Worm (Caenorhabditis elegans) whole organism, L1 larva: ENCODE data around the gene oac-40.

ENCODE experiments used
- C04F5.9 ChIP-seq: sonication (generic microtip); optimal IDR thresholded peaks from 2 replicates; lab custom pipeline; 2016; ENCODE audit warnings: missing genetic modification characterization, missing compliant biosample characterization
- C34B4.2 ChIP-seq: sonication (generic microtip); optimal IDR thresholded peaks from 2 replicates; lab custom pipeline; 2017; ENCODE audit warnings: mild to moderate bottlenecking, missing genetic modification characterization, missing compliant biosample characterization
- F16B12.6 ChIP-seq: fragments of 150-350 bp; optimal IDR thresholded peaks from 2 replicates; lab custom pipeline; 2014; ENCODE audit warnings: missing biosample characterization, missing genetic modification characterization
- Y116A8C.19 ChIP-seq: sonication (generic microtip); optimal IDR thresholded peaks from 2 replicates; lab custom pipeline; 2016; ENCODE audit warnings: missing compliant biosample characterization, missing genetic modification characterization, borderline replicate concordance
- blmp-1 ChIP-seq: fragments of 150-350 bp; optimal IDR thresholded peaks from 2 replicates; lab custom pipeline; 2014; ENCODE audit warnings: missing biosample characterization, missing genetic modification characterization
- ceh-8 ChIP-seq: fragments of 200-800 bp; sonication (Bioruptor generic); optimal IDR thresholded peaks from 2 replicates; lab custom pipeline; 2018; ENCODE audit warnings: mild to moderate bottlenecking, missing genetic modification characterization, moderate library complexity, missing compliant biosample characterization
- ceh-90 ChIP-seq: sonication (generic microtip); optimal IDR thresholded peaks from 2 replicates; lab custom pipeline; 2016; ENCODE audit warnings: missing genetic modification characterization, missing compliant biosample characterization
- ces-1 ChIP-seq: fragments of 150-350 bp; optimal IDR thresholded peaks from 2 replicates; lab custom pipeline; 2014; ENCODE audit warnings: missing biosample characterization, missing genetic modification reagents, missing genetic modification characterization
- dsc-1 ChIP-seq: sonication (generic microtip); optimal IDR thresholded peaks from 2 replicates; lab custom pipeline; 2016; ENCODE audit warnings: mild to moderate bottlenecking, missing genetic modification characterization, missing compliant biosample characterization
- efl-1 ChIP-seq, 4 experiments: fragments of 150-350 bp; optimal IDR thresholded peaks in 3 of 4; peaks in 1 of 4; 1 replicate in 1 of 4; 2 replicates in 3 of 4; lab custom pipeline; 2014; ENCODE audit warnings: missing biosample characterization in 2 of 4, missing genetic modification characterization in 2 of 4, missing genetic modification reagents in 2 of 4
- elt-2 ChIP-seq: sonication (generic microtip); optimal IDR thresholded peaks from 2 replicates; lab custom pipeline; 2016; ENCODE audit warnings: missing genetic modification characterization, mild to moderate bottlenecking, inconsistent platforms, missing compliant biosample characterization, missing genetic modification reagents
- elt-3 ChIP-seq, 6 experiments: fragments of 150-350 bp in 1 of 6; sonication (generic microtip); optimal IDR thresholded peaks; 2 replicates each; lab custom pipeline; 2017 to 2018; ENCODE audit warnings: missing biosample characterization in 6 of 6, missing genetic modification characterization in 6 of 6, inconsistent platforms in 1 of 6
- ets-5 ChIP-seq: fragments of 200-800 bp; sonication (Bioruptor generic); IDR thresholded peaks from 2 replicates; pipeline ENCODE4 v1.3.6; 2022; ENCODE audit warnings: missing genetic modification characterization, missing compliant biosample characterization
- fkh-8 ChIP-seq: sonication (generic microtip); optimal IDR thresholded peaks from 2 replicates; lab custom pipeline; 2016; ENCODE audit warnings: mild to moderate bottlenecking, missing genetic modification characterization, missing compliant biosample characterization
- hlh-17 ChIP-seq: fragments of 200-800 bp; sonication (Bioruptor generic); optimal IDR thresholded peaks from 2 replicates; lab custom pipeline; 2018; ENCODE audit warnings: missing genetic modification characterization, mild to moderate bottlenecking, missing compliant biosample characterization, moderate library complexity, borderline replicate concordance
- hlh-4 ChIP-seq: sonication (generic microtip); optimal IDR thresholded peaks from 2 replicates; lab custom pipeline; 2016; ENCODE audit warnings: mild to moderate bottlenecking, missing genetic modification characterization, missing compliant biosample characterization
- hpl-2 ChIP-seq: fragments of 150-350 bp; optimal IDR thresholded peaks from 2 replicates; lab custom pipeline; 2014; ENCODE audit warnings: missing biosample characterization, missing genetic modification reagents, missing genetic modification characterization
- irx-1 ChIP-seq: sonication (generic microtip); optimal IDR thresholded peaks from 2 replicates; lab custom pipeline; 2016; ENCODE audit warnings: missing genetic modification characterization, missing compliant biosample characterization
- lin-14 ChIP-seq: fragments of 200-800 bp; sonication (Bioruptor generic); optimal IDR thresholded peaks from 2 replicates; lab custom pipeline; 2018; ENCODE audit warnings: mild to moderate bottlenecking, missing genetic modification characterization, moderate library complexity, missing compliant biosample characterization
- lin-15B ChIP-seq: fragments of 150-350 bp; sonication (generic microtip); optimal IDR thresholded peaks from 3 replicates; lab custom pipeline; 2014; ENCODE audit warnings: missing biosample characterization, missing genetic modification characterization
- lin-35 ChIP-seq, 2 experiments: fragments of 150-350 bp; optimal IDR thresholded peaks; 2 replicates each; lab custom pipeline; 2014; ENCODE audit warnings: missing biosample characterization in 2 of 2, missing genetic modification characterization in 2 of 2, missing genetic modification reagents in 2 of 2
- lin-39 ChIP-seq: fragments of 150-350 bp; optimal IDR thresholded peaks from 2 replicates; lab custom pipeline; 2014; ENCODE audit warnings: missing biosample characterization, missing genetic modification reagents, missing genetic modification characterization
- mef-2 ChIP-seq: fragments of 150-350 bp; optimal IDR thresholded peaks from 2 replicates; lab custom pipeline; 2014; ENCODE audit warnings: missing biosample characterization, missing genetic modification characterization
- mep-1 ChIP-seq: fragments of 150-350 bp; optimal IDR thresholded peaks from 2 replicates; lab custom pipeline; 2014; ENCODE audit warnings: missing biosample characterization, missing genetic modification characterization
- nhr-11 ChIP-seq: fragments of 150-350 bp; optimal IDR thresholded peaks from 2 replicates; lab custom pipeline; 2014; ENCODE audit warnings: missing biosample characterization, missing genetic modification characterization
- nhr-47 ChIP-seq: sonication (generic microtip); optimal IDR thresholded peaks from 2 replicates; lab custom pipeline; 2016; ENCODE audit warnings: mild to moderate bottlenecking, missing genetic modification characterization, moderate library complexity, missing compliant biosample characterization
- nhr-71 ChIP-seq: sonication (generic microtip); optimal IDR thresholded peaks from 2 replicates; lab custom pipeline; 2016; ENCODE audit warnings: mild to moderate bottlenecking, missing genetic modification characterization, moderate library complexity, missing compliant biosample characterization
- nhr-76 ChIP-seq: sonication (generic microtip); optimal IDR thresholded peaks from 2 replicates; lab custom pipeline; 2017; ENCODE audit warnings: missing biosample characterization, missing genetic modification characterization
- nhr-84 ChIP-seq: sonication (generic microtip); optimal IDR thresholded peaks from 2 replicates; lab custom pipeline; 2017; ENCODE audit warnings: missing biosample characterization, missing genetic modification characterization
- nhr-90 ChIP-seq: sonication (generic microtip); optimal IDR thresholded peaks from 2 replicates; lab custom pipeline; 2016; ENCODE audit warnings: mild to moderate bottlenecking, missing genetic modification characterization, missing compliant biosample characterization; ENCODE audit not compliant: poor library complexity
- pax-3 ChIP-seq: fragments of 200-800 bp; sonication (Bioruptor generic); optimal IDR thresholded peaks from 2 replicates; lab custom pipeline; 2018; ENCODE audit warnings: mild to moderate bottlenecking, missing genetic modification characterization, moderate library complexity, missing compliant biosample characterization
- snpc-4 ChIP-seq: fragments of 150-350 bp; optimal IDR thresholded peaks from 2 replicates; lab custom pipeline; 2014; ENCODE audit warnings: missing biosample characterization, missing genetic modification characterization
- sptf-1 ChIP-seq: fragments of 150-350 bp; optimal IDR thresholded peaks from 2 replicates; lab custom pipeline; 2014; ENCODE audit warnings: missing biosample characterization, missing genetic modification characterization
- unc-86 ChIP-seq: sonication (generic microtip); optimal IDR thresholded peaks from 2 replicates; lab custom pipeline; 2016; ENCODE audit warnings: missing genetic modification characterization, missing compliant biosample characterization
- unc-98 ChIP-seq: fragments of 200-800 bp; sonication (Bioruptor generic); IDR thresholded peaks from 2 replicates; pipeline ENCODE4 v1.3.6; 2022; ENCODE audit warnings: missing genetic modification characterization, missing compliant biosample characterization
- vab-15 ChIP-seq: sonication (generic microtip); optimal IDR thresholded peaks from 2 replicates; lab custom pipeline; 2017; ENCODE audit warnings: missing genotype, mild to moderate bottlenecking, missing genetic modification characterization, missing compliant biosample characterization
- xbp-1 ChIP-seq: sonication (generic microtip); optimal IDR thresholded peaks from 2 replicates; lab custom pipeline; 2016; ENCODE audit warnings: missing genetic modification characterization, missing compliant biosample characterization
- zag-1 ChIP-seq: fragments of 150-350 bp; optimal IDR thresholded peaks from 2 replicates; lab custom pipeline; 2014; ENCODE audit warnings: missing biosample characterization, missing genetic modification characterization
- ztf-4 ChIP-seq: fragments of 150-350 bp; optimal IDR thresholded peaks from 2 replicates; lab custom pipeline; 2014; ENCODE audit warnings: missing biosample characterization, missing genetic modification characterization

Gene oac-40

DNA sequence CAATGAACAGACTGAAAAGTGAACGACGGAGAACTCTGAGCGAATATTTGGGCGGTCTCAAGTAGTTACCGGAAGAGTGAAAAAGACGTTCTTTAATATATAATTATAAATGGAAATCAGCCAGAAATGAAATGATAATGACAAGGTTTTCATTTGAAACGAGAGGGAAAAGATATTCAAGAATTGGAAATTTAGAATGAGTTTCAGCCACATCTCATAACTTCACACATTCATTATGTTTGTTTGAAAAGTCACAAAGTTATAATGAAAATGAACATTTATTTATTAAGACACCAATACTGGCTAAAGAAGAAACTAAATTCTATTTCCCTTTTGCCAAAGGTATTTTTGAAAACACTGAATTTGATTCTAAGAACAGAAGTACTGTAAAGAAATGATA, 34.5 kb downstream of the oac-40 start, which contains the start of gene C25E10.7:
TSS of gene C25E10.7 (minus strand) at position 101 of the 400 bp plus-strand sequence.
- TF ChIP-seq elt-3 (tag; optimal IDR thresholded peaks at IDR 0.05; lab: Kevin White, UChicago) (no peak), ztf-4 (tag; lab: Kevin White, UChicago) (no peak), nhr-84 (tag; lab: Kevin White, UChicago) (no peak), F16B12.6 (tag; lab: Kevin White, UChicago) (no peak), snpc-4 (tag; lab: Kevin White, UChicago) (no peak), Y116A8C.19 (no peak), efl-1 (optimal IDR thresholded peaks at IDR 0.05; lab: Kevin White, UChicago) (no peak), efl-1 (GFP tag; optimal IDR thresholded peaks at IDR 0.05 in 1 of 2; lab: Kevin White, UChicago) (peak in 1 of 2 experiments; percentile 40), vab-15 (tag; lab: Kevin White, UChicago) (no peak)
- TF ChIP-seq, all 84 proteins: peak for 1

DNA sequence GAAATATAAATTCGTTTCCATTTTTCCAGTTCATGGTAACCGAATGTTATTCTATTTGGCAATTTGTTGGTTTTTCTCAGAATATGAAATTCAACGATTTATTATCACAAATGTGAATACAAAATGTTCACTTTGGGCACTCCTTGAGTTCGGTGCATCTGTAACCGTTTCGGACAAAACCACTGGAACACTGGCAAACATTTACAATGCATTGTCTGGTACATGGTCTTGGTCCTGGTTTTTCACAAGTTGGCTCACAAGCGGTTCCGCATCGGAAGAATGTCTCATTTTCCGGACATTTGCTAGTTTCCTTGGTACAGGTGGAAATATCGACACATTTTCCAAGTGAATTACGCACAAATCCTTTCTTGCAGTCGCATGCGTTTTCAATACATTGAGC, 36.7 kb downstream of the oac-40 start:
- TF ChIP-seq lin-39 (tag; lab: Kevin White, UChicago) (no peak), hlh-4 (tag; lab: Kevin White, UChicago) (peak; percentile 70), xbp-1 (no peak)

DNA sequence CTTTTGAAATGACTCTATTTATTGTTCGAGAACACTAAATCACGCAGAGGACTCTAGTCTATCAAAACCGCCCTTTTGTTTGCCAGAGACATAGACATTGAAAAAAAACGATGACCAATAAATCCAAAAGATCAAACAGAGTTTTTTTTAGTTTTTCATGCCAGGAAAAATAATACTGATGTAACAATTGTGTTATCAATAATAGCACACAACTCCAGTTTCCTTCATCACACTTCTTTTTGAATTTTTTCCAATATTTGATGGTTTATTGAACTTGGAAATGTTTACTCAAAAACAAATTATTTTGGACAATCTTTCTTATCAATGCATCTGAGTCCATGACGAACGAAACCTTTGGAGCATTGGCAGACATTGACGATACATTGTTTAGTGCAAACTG, 37.4 kb downstream of the oac-40 start, which contains the start of gene C25E10.8:
TSS of gene C25E10.8 (minus strand) at position 101 of the 400 bp plus-strand sequence.
- TF ChIP-seq nhr-71, result no peak
- TF ChIP-seq irx-1 (tag; lab: Kevin White, UChicago), result no peak
- TF ChIP-seq sptf-1 (tag; lab: Kevin White, UChicago), result no peak
- TF ChIP-seq lin-35 (GFP tag; optimal IDR thresholded peaks at IDR 0.05; lab: Kevin White, UChicago), result no peak
- no peak for TF ChIP-seq nhr-90 (tag; lab: Kevin White, UChicago)

DNA sequence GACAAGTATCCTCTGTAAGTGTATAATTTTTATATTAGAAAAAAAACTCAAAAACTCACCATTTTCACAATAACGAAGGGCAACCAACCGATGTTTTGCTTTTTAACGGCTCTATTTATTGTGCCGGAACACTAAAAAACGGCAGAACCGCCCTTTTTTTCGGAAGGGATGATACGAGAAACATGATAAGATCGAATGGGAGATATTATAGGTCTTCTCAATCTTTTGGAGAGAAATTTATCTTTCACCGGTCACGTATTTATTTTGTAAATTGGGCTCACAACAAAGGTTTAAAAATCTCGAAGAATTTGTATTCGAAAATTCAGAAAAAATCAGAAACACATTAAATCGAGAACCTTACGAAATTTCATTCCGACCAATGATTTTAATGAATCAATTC, 38.2 kb downstream of the oac-40 start, which contains the start of gene swm-1:
TSS of gene swm-1 (minus strand) at position 101 of the 400 bp plus-strand sequence.
- no peak for TF ChIP-seq hpl-2 (GFP tag; lab: Kevin White, UChicago)
- TF ChIP-seq lin-14 (GFP tag; lab: Kevin White, UChicago), result no peak
- no peak for TF ChIP-seq C04F5.9 (tag; lab: Kevin White, UChicago)
- TF ChIP-seq nhr-71, result no peak
- TF ChIP-seq ces-1 (GFP tag; lab: Kevin White, UChicago), result no peak
- TF ChIP-seq mep-1 (tag; lab: Kevin White, UChicago), result no peak
- TF ChIP-seq, all 84 proteins: peak for 0

DNA sequence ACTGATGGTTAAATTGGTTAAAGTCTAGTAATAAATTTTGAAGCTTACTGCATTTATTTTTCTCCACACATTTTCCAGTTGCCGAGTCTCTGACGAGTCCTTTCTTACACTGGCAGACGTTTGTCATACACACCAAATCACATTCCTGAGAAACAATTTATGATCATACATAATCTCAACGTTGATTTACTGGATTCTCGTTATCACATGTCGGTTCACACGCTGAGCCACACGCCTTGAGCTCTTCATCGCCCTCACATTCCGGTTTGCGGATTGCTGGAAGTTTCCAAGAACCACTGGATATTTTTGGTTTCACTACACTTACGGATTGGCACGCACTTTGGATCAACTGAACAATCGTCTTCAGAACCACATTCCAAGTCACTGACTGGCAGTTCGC, 39.1 kb downstream of the oac-40 start:
- TF ChIP-seq fkh-8 (tag; lab: Kevin White, UChicago) (peak; percentile 83), mep-1 (tag; lab: Kevin White, UChicago) (no peak), ceh-90 (tag; lab: Kevin White, UChicago) (no peak), ets-5 (GFP tag; lab: Robert Waterston, UW) (no peak), nhr-71 (peak; percentile 53), C34B4.2 (tag; lab: Kevin White, UChicago) (no peak), pax-3 (tag; lab: Kevin White, UChicago) (peak; percentile 8), dsc-1 (peak; percentile 48), nhr-76 (tag; lab: Kevin White, UChicago) (no peak), zag-1 (tag; lab: Kevin White, UChicago) (no peak), hlh-17 (GFP tag; lab: Kevin White, UChicago) (no peak), efl-1 (optimal IDR thresholded peaks at IDR 0.05; lab: Kevin White, UChicago) (no peak), efl-1 (GFP tag; optimal IDR thresholded peaks at IDR 0.05 in 1 of 2; lab: Kevin White, UChicago) (peak in 1 of 2 experiments; percentile 88), nhr-47 (tag; lab: Kevin White, UChicago) (peak; percentile 44)

DNA sequence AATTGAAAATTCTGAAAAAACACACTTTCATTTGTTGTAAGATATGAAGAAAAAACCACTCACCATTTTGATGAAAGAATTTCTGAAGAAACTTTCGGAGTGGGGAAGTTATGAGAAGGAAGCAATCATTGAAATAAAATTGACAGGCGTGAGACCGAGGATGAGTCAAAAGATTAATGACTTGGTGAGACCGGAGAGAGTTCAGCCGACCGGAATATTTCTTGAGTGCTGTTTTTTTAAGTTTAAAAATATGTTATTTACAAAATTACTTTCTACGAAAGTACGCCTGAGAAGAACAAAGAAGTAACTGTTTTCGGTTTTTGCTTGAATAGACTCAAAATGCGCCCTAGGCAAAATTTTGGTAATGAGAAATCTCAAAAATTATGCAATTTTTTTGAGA, 39.7 kb downstream of the oac-40 start, which contains the start of gene C25E10.10:
TSS of gene C25E10.10 (minus strand) at position 101 of the 400 bp plus-strand sequence.
- no peak for TF ChIP-seq C04F5.9 (tag; lab: Kevin White, UChicago)
- TF ChIP-seq ceh-8, result no peak
- no peak for TF ChIP-seq lin-15B (tag; lab: Kevin White, UChicago)
- no peak for TF ChIP-seq blmp-1
- TF ChIP-seq unc-98, result no peak
- TF ChIP-seq unc-86 (tag; lab: Kevin White, UChicago), result no peak
- TF ChIP-seq nhr-11 (tag; lab: Kevin White, UChicago), result no peak
- TF ChIP-seq elt-2 (tag; lab: Kevin White, UChicago), result no peak
- TF ChIP-seq mef-2 (tag; lab: Kevin White, UChicago), result no peak
- no peak for TF ChIP-seq nhr-84 (tag; lab: Kevin White, UChicago)
- TF ChIP-seq nhr-76 (tag; lab: Kevin White, UChicago), result no peak
